Fruit fly (Drosophila melanogaster) whole organism, embryonic: ENCODE results near the gene CG15196.

Experiments used
- B-H1 ChIP-seq: fragments of 200-800 bp; sonication (Bioruptor generic); IDR thresholded peaks from 3 replicates; pipeline ENCODE4 v1.3.6; 2022; ENCODE audit warnings: missing biosample characterization, missing genetic modification characterization
- CG10267 ChIP-seq: fragments of 200-800 bp; sonication (Bioruptor generic); optimal IDR thresholded peaks from 2 replicates; lab custom pipeline; 2018; ENCODE audit warnings: missing biosample characterization, mild to moderate bottlenecking, missing genetic modification characterization, moderate library complexity
- CG10959 ChIP-seq: fragments of 200-800 bp; sonication (Bioruptor generic); IDR thresholded peaks from 2 replicates; pipeline ENCODE4 v1.3.6; 2022; ENCODE audit warnings: missing biosample characterization, missing genetic modification characterization
- CG11456 ChIP-seq: fragments of 200-800 bp; sonication (Bioruptor generic); IDR thresholded peaks from 3 replicates; pipeline ENCODE4 v1.3.6; 2022; ENCODE audit warnings: missing biosample characterization, missing genetic modification characterization
- CG11696 ChIP-seq: fragments of 200-800 bp; sonication (Bioruptor generic); IDR thresholded peaks from 2 replicates; pipeline ENCODE4 v1.3.6; 2022; ENCODE audit warnings: missing biosample characterization, missing genetic modification characterization
- CG12769 ChIP-seq: fragments of 200-800 bp; sonication (Bioruptor generic); optimal IDR thresholded peaks from 2 replicates; lab custom pipeline; 2019; ENCODE audit warnings: missing biosample characterization, mild to moderate bottlenecking, missing genetic modification characterization, moderate library complexity
- CG13424 ChIP-seq: fragments of 200-800 bp; sonication (Bioruptor generic); optimal IDR thresholded peaks from 2 replicates; lab custom pipeline; 2019; ENCODE audit warnings: missing biosample characterization, mild to moderate bottlenecking, missing genetic modification characterization, moderate library complexity
- CG14860 ChIP-seq: fragments of 200-800 bp; sonication (Bioruptor generic); IDR thresholded peaks from 3 replicates; pipeline ENCODE4 v1.3.6; 2022; ENCODE audit warnings: missing biosample characterization, missing genetic modification characterization; ENCODE audit not compliant: partially characterized antibody
- CG16813 ChIP-seq: fragments of 200-800 bp; sonication (Bioruptor generic); IDR thresholded peaks from 3 replicates; pipeline ENCODE4 v1.3.6; 2022; ENCODE audit warnings: missing biosample characterization, missing genetic modification characterization; ENCODE audit not compliant: partially characterized antibody
- CG2116 ChIP-seq: fragments of 200-800 bp; sonication (Bioruptor generic); optimal IDR thresholded peaks from 3 replicates; lab custom pipeline; 2018; ENCODE audit warnings: missing biosample characterization, mild to moderate bottlenecking, missing genetic modification characterization
- CG2889 ChIP-seq: fragments of 200-800 bp; sonication (Bioruptor generic); IDR thresholded peaks from 3 replicates; pipeline ENCODE4 v1.3.6; 2022; ENCODE audit warnings: missing biosample characterization, missing genetic modification characterization
- CG31388 ChIP-seq: fragments of 200-800 bp; sonication (Bioruptor generic); optimal IDR thresholded peaks from 2 replicates; lab custom pipeline; 2016; ENCODE audit warnings: missing biosample characterization, missing genetic modification characterization
- CG3163 ChIP-seq: fragments of 200-800 bp; sonication (Bioruptor generic); optimal IDR thresholded peaks from 3 replicates; lab custom pipeline; 2016; ENCODE audit warnings: missing biosample characterization, missing genetic modification characterization
- CG34376 ChIP-seq: fragments of 200-800 bp; sonication (Bioruptor generic); optimal IDR thresholded peaks from 2 replicates; lab custom pipeline; 2018; ENCODE audit warnings: missing biosample characterization, mild to moderate bottlenecking, missing genetic modification characterization
- CG7963 ChIP-seq: fragments of 200-800 bp; sonication (Bioruptor generic); IDR thresholded peaks from 3 replicates; pipeline ENCODE4 v1.3.6; 2022; ENCODE audit warnings: missing biosample characterization, missing genetic modification characterization; ENCODE audit not compliant: partially characterized antibody
- CG8359 ChIP-seq: fragments of 200-800 bp; sonication (Bioruptor generic); optimal IDR thresholded peaks from 2 replicates; lab custom pipeline; 2017; ENCODE audit warnings: missing biosample characterization, mild to moderate bottlenecking, missing genetic modification characterization, borderline replicate concordance
- CG8388 ChIP-seq: fragments of 200-800 bp; sonication (Bioruptor generic); optimal IDR thresholded peaks from 2 replicates; lab custom pipeline; 2019; ENCODE audit warnings: missing biosample characterization, mild to moderate bottlenecking, missing genetic modification characterization, moderate library complexity
- CG8478 ChIP-seq: fragments of >200 bp; optimal IDR thresholded peaks from 2 replicates; lab custom pipeline; 2018
- CHES-1-like ChIP-seq: fragments of 200-800 bp; sonication (Bioruptor generic); optimal IDR thresholded peaks from 2 replicates; lab custom pipeline; 2016; ENCODE audit warnings: missing biosample characterization, missing genetic modification characterization
- Dfd ChIP-seq, 2 experiments: fragments of >200 bp; optimal IDR thresholded peaks; 2 replicates each; lab custom pipeline; 2017; ENCODE audit warnings: missing biosample characterization in 2 of 2, missing genetic modification characterization in 2 of 2
- Drgx ChIP-seq: fragments of 200-800 bp; sonication (Bioruptor generic); IDR thresholded peaks from 2 replicates; pipeline ENCODE4 v1.3.6; 2022; ENCODE audit warnings: missing biosample characterization, missing genetic modification characterization
- E2f1 ChIP-seq: fragments of 200-800 bp; sonication (Bioruptor generic); IDR thresholded peaks from 2 replicates; pipeline ENCODE4 v1.3.6; 2022; ENCODE audit warnings: missing biosample characterization, missing genetic modification characterization
- H2.0 ChIP-seq: fragments of 200-800 bp; sonication (Bioruptor generic); IDR thresholded peaks from 2 replicates; pipeline ENCODE4 v1.3.6; 2022; ENCODE audit warnings: missing biosample characterization, missing genetic modification characterization
- HmgD ChIP-seq: fragments of 200-800 bp; sonication (Bioruptor generic); optimal IDR thresholded peaks from 3 replicates; lab custom pipeline; 2016; ENCODE audit warnings: missing biosample characterization, missing genetic modification characterization
- Lhr ChIP-seq: fragments of 200-800 bp; sonication (Bioruptor generic); optimal IDR thresholded peaks from 3 replicates; lab custom pipeline; 2017; ENCODE audit warnings: mild to moderate bottlenecking, missing biosample characterization, missing genetic modification reagents, missing genetic modification characterization
- Nf-YB ChIP-seq: fragments of 200-800 bp; sonication (Bioruptor generic); optimal IDR thresholded peaks from 3 replicates; lab custom pipeline; 2019; ENCODE audit warnings: missing biosample characterization, mild to moderate bottlenecking, missing genetic modification characterization, moderate library complexity
- Opbp ChIP-seq: fragments of 200-800 bp; sonication (Bioruptor generic); IDR thresholded peaks from 3 replicates; pipeline ENCODE4 v1.3.6; 2022; ENCODE audit warnings: missing biosample characterization, missing genetic modification characterization; ENCODE audit not compliant: partially characterized antibody
- Xbp1 ChIP-seq: fragments of 200-800 bp; sonication (Bioruptor generic); optimal IDR thresholded peaks from 3 replicates; lab custom pipeline; 2016; ENCODE audit warnings: missing biosample characterization, mild to moderate bottlenecking, missing genetic modification characterization
- abd-A ChIP-seq: fragments of 200-800 bp; sonication (Bioruptor generic); optimal IDR thresholded peaks from 3 replicates; lab custom pipeline; 2019; ENCODE audit warnings: missing biosample characterization, mild to moderate bottlenecking, missing genetic modification characterization, moderate library complexity
- ap ChIP-seq: fragments of 200-800 bp; sonication (Bioruptor generic); IDR thresholded peaks from 2 replicates; pipeline ENCODE4 v1.3.6; 2022; ENCODE audit warnings: missing biosample characterization, missing genetic modification characterization
- bigmax ChIP-seq: fragments of 200-800 bp; sonication (Bioruptor generic); optimal IDR thresholded peaks from 2 replicates; lab custom pipeline; 2018; ENCODE audit warnings: missing biosample characterization, mild to moderate bottlenecking, missing genetic modification characterization
- crol ChIP-seq: fragments of 200-800 bp; sonication (Bioruptor generic); IDR thresholded peaks from 2 replicates; pipeline ENCODE4 v1.3.6; 2022; ENCODE audit warnings: missing biosample characterization, missing genetic modification characterization
- da ChIP-seq: fragments of 200-800 bp; sonication (Bioruptor generic); optimal IDR thresholded peaks from 2 replicates; lab custom pipeline; 2016; ENCODE audit warnings: missing biosample characterization, missing genetic modification characterization
- dimm ChIP-seq: fragments of 200-800 bp; sonication (Bioruptor generic); IDR thresholded peaks from 2 replicates; pipeline ENCODE4 v1.3.6; 2022; ENCODE audit warnings: missing biosample characterization, missing genetic modification characterization
- fd102C ChIP-seq: fragments of 200-800 bp; sonication (Bioruptor generic); optimal IDR thresholded peaks from 2 replicates; lab custom pipeline; 2018; ENCODE audit warnings: missing biosample characterization, mild to moderate bottlenecking, missing genetic modification characterization, moderate library complexity
- grau ChIP-seq: fragments of 200-800 bp; optimal IDR thresholded peaks from 3 replicates; lab custom pipeline; 2019; ENCODE audit warnings: missing biosample characterization, mild to moderate bottlenecking, missing genetic modification characterization, moderate library complexity
- hth ChIP-seq: fragments of >200 bp; optimal IDR thresholded peaks from 2 replicates; lab custom pipeline; 2017; ENCODE audit warnings: inconsistent platforms
- knrl ChIP-seq: fragments of 200-800 bp; sonication (Bioruptor generic); IDR thresholded peaks from 3 replicates; pipeline ENCODE4 v1.3.6; 2022; ENCODE audit warnings: missing biosample characterization, missing genetic modification characterization; ENCODE audit not compliant: partially characterized antibody
- lilli ChIP-seq: fragments of 200-800 bp; sonication (Bioruptor generic); optimal IDR thresholded peaks from 3 replicates; lab custom pipeline; 2016; ENCODE audit warnings: missing biosample characterization, missing genetic modification characterization
- lov ChIP-seq, 2 experiments: fragments of 200-800 bp in 1 of 2; fragments of >200 bp in 1 of 2; sonication (Bioruptor generic) in 1 of 2; IDR thresholded peaks in 1 of 2; optimal IDR thresholded peaks in 1 of 2; 2 replicates in 1 of 2; 3 replicates in 1 of 2; pipeline versions ENCODE4 v1.3.6 to Lab custom; 2017 to 2022; ENCODE audit warnings: missing biosample characterization in 1 of 2, missing genetic modification characterization in 1 of 2
- luna ChIP-seq: fragments of 200-800 bp; sonication (Bioruptor generic); optimal IDR thresholded peaks from 2 replicates; lab custom pipeline; 2016; ENCODE audit warnings: missing biosample characterization, missing genetic modification characterization
- mirr ChIP-seq: fragments of 200-800 bp; sonication (Bioruptor generic); optimal IDR thresholded peaks from 3 replicates; lab custom pipeline; 2018; ENCODE audit warnings: missing biosample characterization, mild to moderate bottlenecking, missing genetic modification characterization
- nom ChIP-seq: fragments of 200-800 bp; sonication (Bioruptor generic); optimal IDR thresholded peaks from 2 replicates; lab custom pipeline; 2017; ENCODE audit warnings: missing biosample characterization, missing genetic modification characterization, mild to moderate bottlenecking, moderate library complexity, missing genetic modification reagents
- peb ChIP-seq: fragments of 200-800 bp; sonication (Bioruptor generic); IDR thresholded peaks from 2 replicates; pipeline ENCODE4 v1.3.6; 2022; ENCODE audit warnings: missing biosample characterization, missing genetic modification characterization
- prd ChIP-seq, 3 experiments: fragments of >200 bp in 2 of 3; fragments of 200-800 bp in 1 of 3; sonication (Bioruptor generic) in 1 of 3; optimal IDR thresholded peaks in 2 of 3; IDR thresholded peaks in 1 of 3; 2 replicates in 2 of 3; 3 replicates in 1 of 3; pipeline versions ENCODE4 v1.3.6 to Lab custom; 2017 to 2022; ENCODE audit warnings: missing biosample characterization in 1 of 3, missing genetic modification characterization in 1 of 3
- psq ChIP-seq: fragments of 200-800 bp; sonication (Bioruptor generic); optimal IDR thresholded peaks from 2 replicates; lab custom pipeline; 2017; ENCODE audit warnings: missing biosample characterization, missing genetic modification characterization
- slou ChIP-seq: fragments of 200-800 bp; sonication (Bioruptor generic); optimal IDR thresholded peaks from 3 replicates; lab custom pipeline; 2016; ENCODE audit warnings: missing biosample characterization, missing genetic modification characterization
- sug ChIP-seq: fragments of 200-800 bp; optimal IDR thresholded peaks from 2 replicates; lab custom pipeline; 2019; ENCODE audit warnings: missing biosample characterization, mild to moderate bottlenecking, missing genetic modification characterization, moderate library complexity
- ttk ChIP-seq: fragments of 200-800 bp; sonication (Bioruptor generic); IDR thresholded peaks from 2 replicates; pipeline ENCODE4 v2.1.2; 2022; ENCODE audit warnings: missing biosample characterization, missing genetic modification characterization
- twi ChIP-seq: fragments of 200-800 bp; optimal IDR thresholded peaks from 2 replicates; lab custom pipeline; 2019; ENCODE audit warnings: missing biosample characterization, mild to moderate bottlenecking, missing genetic modification characterization, moderate library complexity

The CG15196 gene

DNA sequence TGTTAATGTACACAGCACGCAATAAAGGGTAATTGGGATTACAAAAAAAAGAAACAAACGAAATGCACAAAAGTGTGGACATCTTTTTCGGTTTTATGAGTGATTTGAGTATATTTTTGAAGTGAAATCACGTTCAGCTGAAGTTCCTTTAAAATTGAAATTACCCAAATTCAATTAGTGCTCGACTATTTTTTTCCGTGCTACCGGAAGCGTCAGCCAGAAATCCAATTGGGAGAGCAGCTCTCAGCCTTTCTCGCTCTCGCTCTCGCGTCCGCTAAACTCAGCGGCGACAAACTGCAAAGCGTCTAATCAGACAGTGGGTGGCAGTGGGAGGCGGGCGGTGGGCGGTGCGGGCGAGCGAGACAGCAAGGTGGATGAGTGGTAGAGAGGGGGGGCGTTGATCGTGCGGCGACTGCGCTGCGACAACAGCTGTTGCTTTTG is 13.6 kb downstream of the CG15196 start (continued):
- TF ChIP-seq crol: peak; percentile 98
- peak; percentile 26 for TF ChIP-seq Lhr (GFP tag; lab: Kevin White, UChicago)
- TF ChIP-seq twi: peak; percentile 54
- TF ChIP-seq fd102C (GFP tag; lab: Kevin White, UChicago): no peak
- TF ChIP-seq CG14860 (GFP tag; lab: Robert Waterston, UW): no peak
- TF ChIP-seq CG31388 (GFP tag; lab: Kevin White, UChicago): peak; percentile 60
- peak; percentile 83 for TF ChIP-seq HmgD (GFP tag; lab: Kevin White, UChicago)
- peak; percentile 83 for TF ChIP-seq ttk (GFP tag; lab: Robert Waterston, UW)
- no peak for TF ChIP-seq prd (optimal IDR thresholded peaks at IDR 0.05; lab: Kevin White, UChicago)
- TF ChIP-seq prd (GFP tag; IDR thresholded peaks at IDR 0.05; lab: Robert Waterston, UW): peak; percentile 91
- peak; percentile 91 for TF ChIP-seq lilli (GFP tag; lab: Kevin White, UChicago)
- TF ChIP-seq ap (GFP tag; lab: Robert Waterston, UW): peak; percentile 73
- TF ChIP-seq psq (GFP tag; lab: Kevin White, UChicago): peak; percentile 46
- peak; percentile 76 for TF ChIP-seq slou (GFP tag; lab: Kevin White, UChicago)
- no peak for TF ChIP-seq Opbp (GFP tag; lab: Robert Waterston, UW)
- no peak for TF ChIP-seq bigmax (GFP tag; lab: Kevin White, UChicago)
- peak; percentile 63 for TF ChIP-seq mirr (GFP tag; lab: Kevin White, UChicago)
- TF ChIP-seq peb (GFP tag; lab: Robert Waterston, UW): peak; percentile 53; the same call in 1 of the 2 replicates
- peak; percentile 32 for TF ChIP-seq CG8359
- TF ChIP-seq dimm (GFP tag; lab: Robert Waterston, UW): peak; percentile 68
- TF ChIP-seq CG2116 (GFP tag; lab: Kevin White, UChicago): peak; percentile 53
- TF ChIP-seq H2.0 (GFP tag; lab: Robert Waterston, UW): peak; percentile 84
- peak; percentile 93 for TF ChIP-seq CHES-1-like (GFP tag; lab: Kevin White, UChicago)
- peak; percentile 63 for TF ChIP-seq sug
- TF ChIP-seq CG16813: no peak
- peak; percentile 80 for TF ChIP-seq Drgx
- no peak for TF ChIP-seq Dfd (GFP tag; optimal IDR thresholded peaks at IDR 0.05; lab: Kevin White, UChicago)
- TF ChIP-seq CG2889 (GFP tag; lab: Robert Waterston, UW): peak; percentile 86
- peak; percentile 89 for TF ChIP-seq grau (tag; lab: Kevin White, UChicago)
- TF ChIP-seq lov (optimal IDR thresholded peaks at IDR 0.05; lab: Kevin White, UChicago): no peak
- TF ChIP-seq lov (GFP tag; IDR thresholded peaks at IDR 0.05; lab: Robert Waterston, UW): peak; percentile 82; the same call in 2 of the 3 replicates
- peak; percentile 74 for TF ChIP-seq B-H1 (GFP tag; lab: Robert Waterston, UW)
- no peak for TF ChIP-seq abd-A (tag; lab: Kevin White, UChicago)
- TF ChIP-seq CG8478 (lab: Kevin White, UChicago): no peak
- peak; percentile 74 for TF ChIP-seq CG3163
- peak; percentile 95 for TF ChIP-seq CG12769 (tag; lab: Kevin White, UChicago)
- peak; percentile 89 for TF ChIP-seq CG13424 (tag; lab: Kevin White, UChicago)
- peak; percentile 43 for TF ChIP-seq CG34376 (GFP tag; lab: Kevin White, UChicago)
- TF ChIP-seq luna (GFP tag; lab: Kevin White, UChicago): peak; percentile 73
- no peak for TF ChIP-seq CG7963
- peak; percentile 89 for TF ChIP-seq E2f1 (GFP tag; lab: Robert Waterston, UW)
- TF ChIP-seq da: peak; percentile 48
- TF ChIP-seq hth (lab: Kevin White, UChicago): no peak
- TF ChIP-seq CG10267: peak; percentile 73
- TF ChIP-seq Xbp1: peak; percentile 91
- TF ChIP-seq CG10959 (GFP tag; lab: Robert Waterston, UW): peak; percentile 53; the same call in 1 of the 2 replicates
- TF ChIP-seq CG11696 (GFP tag; lab: Robert Waterston, UW): peak; percentile 64; the same call in 1 of the 2 replicates
- no peak for TF ChIP-seq knrl
- TF ChIP-seq nom (GFP tag; lab: Kevin White, UChicago): no peak
- TF ChIP-seq CG8388 (GFP tag; lab: Kevin White, UChicago): peak; percentile 74
- peak; percentile 88 for TF ChIP-seq CG11456 (GFP tag; lab: Robert Waterston, UW)
- TF ChIP-seq Nf-YB (GFP tag; lab: Kevin White, UChicago): peak; percentile 66
